Worm (Caenorhabditis elegans) whole organism, late embryonic: ENCODE results near the gene Y51H7C.41.

ENCODE experiments used
- ahr-1 ChIP-seq: sonication (generic microtip); optimal IDR thresholded peaks from 2 replicates; lab custom pipeline; 2016; ENCODE audit warnings: missing genetic modification characterization, missing compliant biosample characterization
- ama-1 ChIP-seq: fragments of 150-350 bp; optimal IDR thresholded peaks from 2 replicates; lab custom pipeline; 2014
- unc-55 ChIP-seq: sonication (generic microtip); optimal IDR thresholded peaks from 2 replicates; lab custom pipeline; 2017; ENCODE audit warnings: missing biosample characterization, missing genetic modification reagents, missing genetic modification characterization

ce11 chrII:1441479-1441878, 38.4 kb downstream of the Y51H7C.41 start:
- TF ChIP-seq ahr-1 (tag; lab: Kevin White, UChicago), result no peak
- no peak for TF ChIP-seq ama-1
- no peak for TF ChIP-seq unc-55 (GFP tag; lab: Kevin White, UChicago)
